Worm (Caenorhabditis elegans): ENCODE data around the gene F54F2.9.
A peak's percentile ranks its signal among the peaks of the same experiment; 100 is the strongest.

DNA sequence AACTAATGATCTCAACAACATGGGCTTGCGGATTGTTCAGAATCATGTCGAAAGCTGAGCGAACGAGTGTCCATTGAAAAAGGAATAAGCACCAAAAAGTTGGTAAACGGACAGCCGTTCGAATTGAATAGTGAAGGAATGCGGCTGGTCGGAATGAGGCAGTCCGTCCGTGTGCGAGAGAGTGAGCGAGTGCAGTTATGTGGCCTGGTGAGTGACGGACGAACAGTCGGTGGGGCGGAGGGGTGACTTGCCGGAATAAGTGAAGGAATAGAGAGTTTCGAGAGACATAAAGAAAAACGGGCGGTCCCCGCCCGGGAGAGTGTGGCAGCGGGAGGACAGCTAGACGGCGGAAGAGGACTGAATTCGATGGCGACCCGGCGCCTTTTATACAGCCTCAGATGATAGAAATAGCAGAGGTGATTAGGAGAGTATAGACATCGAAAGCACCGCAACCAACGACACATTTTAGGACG, 38.3 kb upstream of the F54F2.9 start:
- TF ChIP-seq elt-1 (tag; optimal IDR thresholded peaks at IDR 0.05): no peak
- TF ChIP-seq snpc-4 (tag; optimal IDR thresholded peaks at IDR 0.05): peak; percentile 46
- TF ChIP-seq ztf-4 (tag; optimal IDR thresholded peaks at IDR 0.05): peak; percentile 8

Measured in whole organism, L3 larva.